Fruit fly (Drosophila melanogaster) whole organism, embryonic: ENCODE measurements around the gene wda.

Source experiments
- Atf6 ChIP-seq: fragments of 200-800 bp; sonication (Bioruptor generic); IDR thresholded peaks from 2 replicates; pipeline ENCODE4 v1.3.6; 2022; ENCODE audit warnings: missing biosample characterization, missing genetic modification characterization
- Bdp1 ChIP-seq: fragments of 200-800 bp; sonication (Bioruptor generic); optimal IDR thresholded peaks from 3 replicates; lab custom pipeline; 2016; ENCODE audit warnings: missing biosample characterization, missing genetic modification characterization
- CG11093 ChIP-seq: fragments of 200-800 bp; sonication (Bioruptor generic); IDR thresholded peaks from 3 replicates; pipeline ENCODE4 v1.3.6; 2022; ENCODE audit warnings: missing biosample characterization, missing genetic modification characterization
- CG11504 ChIP-seq: fragments of 200-800 bp; sonication (Bioruptor generic); optimal IDR thresholded peaks from 3 replicates; lab custom pipeline; 2019; ENCODE audit warnings: missing biosample characterization, mild to moderate bottlenecking, missing genetic modification characterization, moderate library complexity
- CG11696 ChIP-seq: fragments of 200-800 bp; sonication (Bioruptor generic); IDR thresholded peaks from 2 replicates; pipeline ENCODE4 v1.3.6; 2022; ENCODE audit warnings: missing biosample characterization, missing genetic modification characterization
- CG11723 ChIP-seq: fragments of 200-800 bp; sonication (Bioruptor generic); optimal IDR thresholded peaks from 2 replicates; lab custom pipeline; 2017; ENCODE audit warnings: missing biosample characterization, mild to moderate bottlenecking, missing genetic modification characterization
- CG14441 ChIP-seq: fragments of 200-800 bp; sonication (Bioruptor generic); IDR thresholded peaks from 2 replicates; pipeline ENCODE4 v1.3.6; 2022; ENCODE audit warnings: missing biosample characterization, missing genetic modification characterization
- CG15269 ChIP-seq: fragments of 200-800 bp; sonication (Bioruptor generic); optimal IDR thresholded peaks from 2 replicates; lab custom pipeline; 2018; ENCODE audit warnings: missing biosample characterization, mild to moderate bottlenecking, missing genetic modification characterization, moderate library complexity
- CG17359 ChIP-seq: fragments of 200-800 bp; sonication (Bioruptor generic); optimal IDR thresholded peaks from 3 replicates; lab custom pipeline; 2018; ENCODE audit warnings: missing biosample characterization, mild to moderate bottlenecking, missing genetic modification characterization, moderate library complexity
- CG18599 ChIP-seq: fragments of 200-800 bp; sonication (Bioruptor generic); optimal IDR thresholded peaks from 3 replicates; lab custom pipeline; 2017; ENCODE audit warnings: missing biosample characterization, missing genetic modification characterization, mild to moderate bottlenecking, moderate library complexity, missing genetic modification reagents
- CG2678 ChIP-seq: fragments of 200-800 bp; sonication (Bioruptor generic); optimal IDR thresholded peaks from 3 replicates; lab custom pipeline; 2019; ENCODE audit warnings: missing biosample characterization, mild to moderate bottlenecking, missing genetic modification characterization, moderate library complexity
- CG3065 ChIP-seq: fragments of 200-800 bp; sonication (Bioruptor generic); optimal IDR thresholded peaks from 2 replicates; lab custom pipeline; 2016; ENCODE audit warnings: missing biosample characterization, missing genetic modification characterization
- CG3163 ChIP-seq: fragments of 200-800 bp; sonication (Bioruptor generic); optimal IDR thresholded peaks from 3 replicates; lab custom pipeline; 2016; ENCODE audit warnings: missing biosample characterization, missing genetic modification characterization
- CG5180 ChIP-seq: fragments of 200-800 bp; sonication (Bioruptor generic); optimal IDR thresholded peaks from 3 replicates; lab custom pipeline; 2017; ENCODE audit warnings: missing biosample characterization, missing genetic modification characterization, mild to moderate bottlenecking, moderate library complexity, missing genetic modification reagents
- CG7271 ChIP-seq: fragments of 200-800 bp; sonication (Bioruptor generic); optimal IDR thresholded peaks from 2 replicates; lab custom pipeline; 2018; ENCODE audit warnings: missing biosample characterization, mild to moderate bottlenecking, missing genetic modification characterization, moderate library complexity
- CG9437 ChIP-seq: fragments of 200-800 bp; sonication (Bioruptor generic); optimal IDR thresholded peaks from 2 replicates; lab custom pipeline; 2018; ENCODE audit warnings: missing biosample characterization, mild to moderate bottlenecking, missing genetic modification characterization
- D19A ChIP-seq: fragments of 200-800 bp; optimal IDR thresholded peaks from 3 replicates; lab custom pipeline; 2019; ENCODE audit warnings: missing biosample characterization, mild to moderate bottlenecking, missing genetic modification characterization, moderate library complexity
- Deaf1 ChIP-seq: fragments of 200-800 bp; optimal IDR thresholded peaks from 3 replicates; lab custom pipeline; 2019; ENCODE audit warnings: missing biosample characterization, mild to moderate bottlenecking, missing genetic modification characterization, moderate library complexity
- Fer3 ChIP-seq: fragments of 200-800 bp; sonication (Bioruptor generic); optimal IDR thresholded peaks from 2 replicates; lab custom pipeline; 2018; ENCODE audit warnings: missing biosample characterization, mild to moderate bottlenecking, missing genetic modification characterization, moderate library complexity
- HLH3B ChIP-seq: fragments of 200-800 bp; sonication (Bioruptor generic); IDR thresholded peaks from 2 replicates; pipeline ENCODE4 v1.3.6; 2022; ENCODE audit warnings: missing biosample characterization, missing genetic modification characterization
- Hand ChIP-seq: fragments of 200-800 bp; sonication (Bioruptor generic); optimal IDR thresholded peaks from 2 replicates; lab custom pipeline; 2017; ENCODE audit warnings: mild to moderate bottlenecking, missing biosample characterization, missing genetic modification reagents, missing genetic modification characterization
- Hey ChIP-seq: fragments of 200-800 bp; sonication (Bioruptor generic); optimal IDR thresholded peaks from 3 replicates; lab custom pipeline; 2018; ENCODE audit warnings: missing biosample characterization, mild to moderate bottlenecking, missing genetic modification characterization
- HmgZ ChIP-seq: fragments of 200-800 bp; sonication (Bioruptor generic); optimal IDR thresholded peaks from 2 replicates; lab custom pipeline; 2018; ENCODE audit warnings: missing biosample characterization, mild to moderate bottlenecking, missing genetic modification characterization
- MBD-R2 ChIP-seq: fragments of 200-800 bp; sonication (Bioruptor generic); IDR thresholded peaks from 2 replicates; pipeline ENCODE4 v1.3.6; 2022; ENCODE audit warnings: missing biosample characterization, missing genetic modification characterization
- Med ChIP-seq: fragments of 200-800 bp; sonication (Bioruptor generic); peaks from one replicate; lab custom pipeline; 2016; ENCODE audit warnings: missing biosample characterization, missing genetic modification characterization, mild to moderate bottlenecking, inconsistent platforms, moderate library complexity
- Meics ChIP-seq: fragments of 200-800 bp; sonication (Bioruptor generic); optimal IDR thresholded peaks from 2 replicates; lab custom pipeline; 2017; ENCODE audit warnings: missing biosample characterization, mild to moderate bottlenecking, missing genetic modification characterization
- Mes4 ChIP-seq: fragments of 200-800 bp; sonication (Bioruptor generic); optimal IDR thresholded peaks from 2 replicates; lab custom pipeline; 2016; ENCODE audit warnings: missing biosample characterization, missing genetic modification characterization
- Nf-YB ChIP-seq: fragments of 200-800 bp; sonication (Bioruptor generic); optimal IDR thresholded peaks from 3 replicates; lab custom pipeline; 2019; ENCODE audit warnings: missing biosample characterization, mild to moderate bottlenecking, missing genetic modification characterization, moderate library complexity
- Rfx ChIP-seq: fragments of 200-800 bp; sonication (Bioruptor generic); IDR thresholded peaks from 2 replicates; pipeline ENCODE4 v1.3.6; 2022; ENCODE audit warnings: missing biosample characterization, missing genetic modification characterization
- Stat92E ChIP-seq, 3 experiments: fragments of >200 bp in 2 of 3; fragments of 200-800 bp in 1 of 3; sonication (Bioruptor generic) in 1 of 3; optimal IDR thresholded peaks; 2 replicates each; lab custom pipeline; 2017 to 2019; ENCODE audit warnings: missing biosample characterization in 3 of 3, missing genetic modification characterization in 3 of 3, mild to moderate bottlenecking in 1 of 3, moderate library complexity in 1 of 3
- Taf1 ChIP-seq: fragments of 200-800 bp; sonication (Bioruptor generic); IDR thresholded peaks from 2 replicates; pipeline ENCODE4 v1.3.6; 2022; ENCODE audit warnings: missing biosample characterization, missing genetic modification characterization
- Trl ChIP-seq, 3 experiments: fragments of >200 bp in 2 of 3; fragments of 200-800 bp in 1 of 3; sonication (Bioruptor generic) in 1 of 3; optimal IDR thresholded peaks; 2 replicates in 1 of 3; 3 replicates in 2 of 3; lab custom pipeline; 2016 to 2017; ENCODE audit warnings: missing biosample characterization in 1 of 3, missing genetic modification characterization in 1 of 3
- Xbp1 ChIP-seq: fragments of 200-800 bp; sonication (Bioruptor generic); optimal IDR thresholded peaks from 3 replicates; lab custom pipeline; 2016; ENCODE audit warnings: missing biosample characterization, mild to moderate bottlenecking, missing genetic modification characterization
- az2 ChIP-seq: fragments of 200-800 bp; sonication (Bioruptor generic); optimal IDR thresholded peaks from 3 replicates; lab custom pipeline; 2016; ENCODE audit warnings: missing biosample characterization, missing genetic modification characterization
- cad ChIP-seq: fragments of >200 bp; optimal IDR thresholded peaks from 2 replicates; lab custom pipeline; 2017; ENCODE audit warnings: missing biosample characterization, missing genetic modification characterization
- chn ChIP-seq: fragments of 200-800 bp; sonication (Bioruptor generic); optimal IDR thresholded peaks from 2 replicates; lab custom pipeline; 2016; ENCODE audit warnings: missing biosample characterization, missing genetic modification characterization
- dpn ChIP-seq, 2 experiments: fragments of 200-800 bp; sonication (Bioruptor generic); optimal IDR thresholded peaks; 3 replicates each; lab custom pipeline; 2016; ENCODE audit warnings: missing biosample characterization in 2 of 2, missing genetic modification characterization in 2 of 2
- eyg ChIP-seq: fragments of 200-800 bp; sonication (Bioruptor generic); optimal IDR thresholded peaks from 3 replicates; lab custom pipeline; 2016; ENCODE audit warnings: missing biosample characterization, missing genetic modification characterization
- fd96Cb ChIP-seq: fragments of 200-800 bp; sonication (Bioruptor generic); optimal IDR thresholded peaks from 2 replicates; lab custom pipeline; 2018; ENCODE audit warnings: missing biosample characterization, mild to moderate bottlenecking, missing genetic modification characterization, moderate library complexity
- ftz-f1 ChIP-seq: fragments of 200-800 bp; sonication (Bioruptor generic); optimal IDR thresholded peaks from 2 replicates; lab custom pipeline; 2016; ENCODE audit warnings: missing biosample characterization, missing genetic modification characterization
- gt ChIP-seq: fragments of 200-800 bp; sonication (Bioruptor generic); IDR thresholded peaks from 2 replicates; pipeline ENCODE4 v1.3.6; 2022; ENCODE audit warnings: missing biosample characterization, missing genetic modification characterization
- lmd ChIP-seq: fragments of 200-800 bp; sonication (Bioruptor generic); IDR thresholded peaks from 2 replicates; pipeline ENCODE4 v1.3.6; 2022; ENCODE audit warnings: missing biosample characterization, missing genetic modification characterization
- mirr ChIP-seq: fragments of 200-800 bp; sonication (Bioruptor generic); optimal IDR thresholded peaks from 3 replicates; lab custom pipeline; 2018; ENCODE audit warnings: missing biosample characterization, mild to moderate bottlenecking, missing genetic modification characterization
- peb ChIP-seq: fragments of 200-800 bp; sonication (Bioruptor generic); IDR thresholded peaks from 2 replicates; pipeline ENCODE4 v1.3.6; 2022; ENCODE audit warnings: missing biosample characterization, missing genetic modification characterization
- usp ChIP-seq: fragments of >200 bp; optimal IDR thresholded peaks from 2 replicates; lab custom pipeline; 2017; ENCODE audit warnings: missing biosample characterization, missing genetic modification characterization
- zfh2 ChIP-seq: fragments of 200-800 bp; sonication (Bioruptor generic); optimal IDR thresholded peaks from 2 replicates; lab custom pipeline; 2016; ENCODE audit warnings: missing biosample characterization, missing genetic modification characterization

The wda gene

DNA sequence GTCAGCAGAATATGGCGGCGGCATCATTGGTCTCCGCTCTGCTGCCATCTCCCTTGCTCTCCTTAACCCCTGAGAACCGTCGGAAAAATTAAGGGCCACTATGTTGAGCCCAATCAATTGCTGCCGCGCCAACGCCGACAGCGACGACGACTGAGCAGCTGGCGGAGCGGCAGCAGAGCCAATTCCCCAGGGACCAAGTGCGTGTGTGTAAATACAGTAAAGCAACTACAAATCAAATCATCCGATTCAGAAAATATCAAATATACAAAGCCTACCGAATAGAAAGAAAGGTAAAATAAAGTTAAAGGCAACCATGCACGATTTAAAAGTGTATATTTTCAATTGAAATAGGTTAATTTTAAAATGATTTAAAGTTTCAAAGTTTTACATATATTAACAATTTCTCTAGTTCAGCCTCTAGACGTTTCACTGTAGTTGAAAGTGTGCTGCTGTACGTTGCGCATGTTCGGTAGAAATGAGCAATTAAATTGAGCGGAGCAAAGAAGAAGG, 46.1 kb downstream of the wda start (continued):
- TF ChIP-seq MBD-R2 (GFP tag; lab: Robert Waterston, UW) (0 out of 2 replicates have a peak, but pooled peaks have one; percentile 17), Fer3 (tag; lab: Kevin White, UChicago) (peak; percentile 55), CG11723 (peak; percentile 27), Mes4 (GFP tag; lab: Kevin White, UChicago) (no peak), Rfx (GFP tag; lab: Robert Waterston, UW) (peak; percentile 52), ftz-f1 (peak; percentile 3), CG5180 (peak; percentile 41)

DNA sequence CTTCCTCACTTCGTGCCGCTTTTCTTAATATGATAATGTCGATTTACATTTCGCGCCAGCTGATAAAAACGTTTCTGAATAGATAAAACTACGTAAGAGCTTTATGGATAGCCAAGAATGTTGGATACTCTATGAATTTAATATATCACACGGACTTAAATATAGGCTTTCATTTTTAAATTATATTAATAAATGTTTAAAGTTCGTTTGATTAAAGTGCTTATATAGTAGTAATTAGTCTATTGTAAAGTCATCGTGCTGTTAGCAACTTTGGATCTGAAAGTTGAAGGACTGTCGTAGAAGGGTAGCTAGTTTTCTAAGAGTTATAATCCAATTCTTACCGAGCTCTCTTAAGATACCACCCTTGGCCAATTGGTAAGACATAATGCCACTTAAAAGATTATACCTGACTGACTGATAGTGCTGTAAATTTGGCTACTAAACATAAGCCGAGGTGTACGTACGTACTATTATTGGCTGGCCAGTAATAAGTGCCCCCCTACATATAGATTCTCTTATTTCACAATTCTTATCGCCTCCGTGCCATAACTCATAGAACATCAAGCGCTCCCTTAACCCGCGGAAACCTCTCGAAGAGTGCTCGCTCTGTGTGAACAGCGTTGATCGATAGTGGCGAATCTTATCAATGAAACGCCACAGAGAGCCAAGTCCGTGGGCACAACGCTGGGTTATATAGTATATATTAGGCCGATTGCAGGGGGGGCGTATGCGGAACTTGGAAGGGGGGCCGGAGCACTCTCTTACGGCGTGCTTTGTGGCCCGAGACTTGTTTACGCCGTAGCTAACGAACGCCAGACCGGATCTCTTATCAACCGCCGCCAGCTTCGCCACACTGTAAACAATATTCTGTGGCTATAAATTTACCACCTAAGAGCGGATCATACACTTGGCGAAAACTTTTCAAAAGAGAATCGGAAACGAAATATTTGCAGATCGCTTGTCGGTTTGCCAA, 47.4 kb downstream of the wda start:
- TF ChIP-seq Hand (GFP tag; lab: Kevin White, UChicago), result peak; percentile 1
- peak; percentile 62 for TF ChIP-seq mirr
- TF ChIP-seq CG9437 (GFP tag; lab: Kevin White, UChicago), result peak; percentile 7
- TF ChIP-seq Atf6, result peak; percentile 55
- peak; percentile 20 for TF ChIP-seq Xbp1 (GFP tag; lab: Kevin White, UChicago)
- no peak for TF ChIP-seq Stat92E (GFP tag; optimal IDR thresholded peaks at IDR 0.05; lab: Kevin White, UChicago)
- peak; percentile 9 for TF ChIP-seq zfh2
- peak; percentile 35 for TF ChIP-seq Rfx (GFP tag; lab: Robert Waterston, UW)
- TF ChIP-seq fd96Cb, result no peak
- peak; percentile 21 to 60 for TF ChIP-seq Trl (optimal IDR thresholded peaks at IDR 0.05; lab: Kevin White, UChicago)
- TF ChIP-seq Trl (GFP tag; optimal IDR thresholded peaks at IDR 0.05; lab: Kevin White, UChicago), result no peak
- TF ChIP-seq CG18599 (GFP tag; lab: Kevin White, UChicago), result peak; percentile 35
- peak; percentile 17; the same call in 1 of the 2 replicates for TF ChIP-seq Taf1 (GFP tag; lab: Robert Waterston, UW)
- no peak for TF ChIP-seq CG7271 (tag; lab: Kevin White, UChicago)
- peak; percentile 91 for TF ChIP-seq D19A (tag; lab: Kevin White, UChicago)
- TF ChIP-seq usp (GFP tag; lab: Kevin White, UChicago), result no peak
- peak; percentile 34 for TF ChIP-seq Deaf1 (tag; lab: Kevin White, UChicago)
- TF ChIP-seq HmgZ (tag; lab: Kevin White, UChicago), result peak; percentile 55
- TF ChIP-seq chn, result no peak
- TF ChIP-seq HLH3B (GFP tag; lab: Robert Waterston, UW), result 0 out of 2 replicates have a peak, but pooled peaks have one; percentile 9
- TF ChIP-seq CG3065 (GFP tag; lab: Kevin White, UChicago), result no peak
- no peak for TF ChIP-seq eyg (GFP tag; lab: Kevin White, UChicago)
- TF ChIP-seq Bdp1 (GFP tag; lab: Kevin White, UChicago), result no peak
- no peak for TF ChIP-seq cad (GFP tag; lab: Kevin White, UChicago)
- peak; percentile 36 for TF ChIP-seq Meics (GFP tag; lab: Kevin White, UChicago)
- peak in 1 of 2 experiments; percentile 5 for TF ChIP-seq dpn (GFP tag; optimal IDR thresholded peaks at IDR 0.05; lab: Kevin White, UChicago)
- TF ChIP-seq CG15269 (tag; lab: Kevin White, UChicago), result peak; percentile 64
- peak; percentile 59 for TF ChIP-seq Nf-YB (GFP tag; lab: Kevin White, UChicago)
- TF ChIP-seq CG11504 (tag; lab: Kevin White, UChicago), result no peak
- peak; percentile 91 for TF ChIP-seq CG3163 (GFP tag; lab: Kevin White, UChicago)
- TF ChIP-seq Med (GFP tag; lab: Kevin White, UChicago), result peak; percentile 84
- TF ChIP-seq Hey (tag; lab: Kevin White, UChicago), result peak; percentile 41
- TF ChIP-seq gt (GFP tag; lab: Robert Waterston, UW), result no peak
- TF ChIP-seq CG11093, result no peak
- peak; percentile 43; the same call in 1 of the 2 replicates for TF ChIP-seq lmd (GFP tag; lab: Robert Waterston, UW)
- no peak for TF ChIP-seq peb (GFP tag; lab: Robert Waterston, UW)
- TF ChIP-seq az2 (GFP tag; lab: Kevin White, UChicago), result no peak
- peak; percentile 21 for TF ChIP-seq CG2678 (tag; lab: Kevin White, UChicago)
- TF ChIP-seq CG14441 (GFP tag; lab: Robert Waterston, UW), result peak; percentile 34; the same call in 1 of the 2 replicates
- peak; percentile 14 for TF ChIP-seq CG17359
- no peak for TF ChIP-seq CG11696 (GFP tag; lab: Robert Waterston, UW)
